Fruit fly (Drosophila melanogaster) whole organism, embryonic: Measurements from ENCODE around the gene mRpS26.

ENCODE experiments used
- Aef1 ChIP-seq: fragments of 200-800 bp; sonication (Bioruptor generic); IDR thresholded peaks from 3 replicates; pipeline ENCODE4 v1.3.6; 2022; ENCODE audit warnings: missing biosample characterization, missing genetic modification characterization
- Atf3 ChIP-seq: fragments of 200-800 bp; sonication (Bioruptor generic); optimal IDR thresholded peaks from 3 replicates; lab custom pipeline; 2016; ENCODE audit warnings: missing biosample characterization, missing genetic modification characterization
- BtbVII ChIP-seq: fragments of 200-800 bp; sonication (Bioruptor generic); optimal IDR thresholded peaks from 3 replicates; lab custom pipeline; 2017; ENCODE audit warnings: missing biosample characterization, mild to moderate bottlenecking, missing genetic modification characterization
- CG10147 ChIP-seq: fragments of 200-800 bp; sonication (Bioruptor generic); optimal IDR thresholded peaks from 2 replicates; lab custom pipeline; 2019; ENCODE audit warnings: missing biosample characterization, mild to moderate bottlenecking, missing genetic modification characterization, moderate library complexity
- CG10366 ChIP-seq: fragments of 200-800 bp; sonication (Bioruptor generic); IDR thresholded peaks from 2 replicates; pipeline ENCODE4 v1.3.6; 2022; ENCODE audit warnings: missing biosample characterization, missing genetic modification characterization
- CG12236 ChIP-seq: fragments of 200-800 bp; sonication (Bioruptor generic); optimal IDR thresholded peaks from 2 replicates; lab custom pipeline; 2016; ENCODE audit warnings: missing biosample characterization, missing genetic modification characterization
- CG12299 ChIP-seq: fragments of 200-800 bp; sonication (Bioruptor generic); optimal IDR thresholded peaks from 2 replicates; lab custom pipeline; 2018; ENCODE audit warnings: missing biosample characterization, mild to moderate bottlenecking, missing genetic modification characterization
- CG15073 ChIP-seq: fragments of 200-800 bp; sonication (Bioruptor generic); optimal IDR thresholded peaks from 2 replicates; lab custom pipeline; 2016; ENCODE audit warnings: missing biosample characterization, missing genetic modification characterization
- CG16779 ChIP-seq: fragments of 200-800 bp; sonication (Bioruptor generic); IDR thresholded peaks from 2 replicates; pipeline ENCODE4 v1.3.6; 2022; ENCODE audit warnings: missing biosample characterization, missing genetic modification characterization
- CG17612 ChIP-seq: fragments of 200-800 bp; sonication (Bioruptor generic); IDR thresholded peaks from 2 replicates; pipeline ENCODE4 v1.3.6; 2022; ENCODE audit warnings: missing biosample characterization, missing genetic modification characterization
- CG18476 ChIP-seq: fragments of 200-800 bp; sonication (Bioruptor generic); optimal IDR thresholded peaks from 2 replicates; lab custom pipeline; 2016; ENCODE audit warnings: missing biosample characterization, mild to moderate bottlenecking, missing genetic modification characterization
- CG18619 ChIP-seq: fragments of 200-800 bp; sonication (Bioruptor generic); optimal IDR thresholded peaks from 3 replicates; lab custom pipeline; 2017; ENCODE audit warnings: missing biosample characterization, mild to moderate bottlenecking, missing genetic modification characterization
- CG32772 ChIP-seq: fragments of 200-800 bp; sonication (Bioruptor generic); IDR thresholded peaks from 2 replicates; pipeline ENCODE4 v1.3.6; 2022; ENCODE audit warnings: missing biosample characterization, missing genetic modification characterization
- CG3838 ChIP-seq: fragments of 200-800 bp; sonication (Bioruptor generic); optimal IDR thresholded peaks from 3 replicates; lab custom pipeline; 2016; ENCODE audit warnings: missing biosample characterization, missing genetic modification characterization
- CG3847 ChIP-seq: fragments of 200-800 bp; sonication (Bioruptor generic); IDR thresholded peaks from 2 replicates; pipeline ENCODE4 v1.3.6; 2022; ENCODE audit warnings: missing biosample characterization, missing genetic modification characterization
- CG3995 ChIP-seq: fragments of 200-800 bp; sonication (Bioruptor generic); optimal IDR thresholded peaks from 3 replicates; lab custom pipeline; 2016; ENCODE audit warnings: missing biosample characterization, missing genetic modification characterization
- CG5180 ChIP-seq: fragments of 200-800 bp; sonication (Bioruptor generic); optimal IDR thresholded peaks from 3 replicates; lab custom pipeline; 2017; ENCODE audit warnings: missing biosample characterization, missing genetic modification characterization, mild to moderate bottlenecking, moderate library complexity, missing genetic modification reagents
- CG5953 ChIP-seq: fragments of 200-800 bp; sonication (Bioruptor generic); IDR thresholded peaks from 2 replicates; pipeline ENCODE4 v1.3.6; 2022; ENCODE audit warnings: missing biosample characterization, missing genetic modification characterization
- CG6683 ChIP-seq: fragments of 200-800 bp; sonication (Bioruptor generic); optimal IDR thresholded peaks from 2 replicates; lab custom pipeline; 2017; ENCODE audit warnings: missing biosample characterization, mild to moderate bottlenecking, missing genetic modification characterization, missing genetic modification reagents
- CG7271 ChIP-seq: fragments of 200-800 bp; sonication (Bioruptor generic); optimal IDR thresholded peaks from 2 replicates; lab custom pipeline; 2018; ENCODE audit warnings: missing biosample characterization, mild to moderate bottlenecking, missing genetic modification characterization, moderate library complexity
- CG8388 ChIP-seq: fragments of 200-800 bp; sonication (Bioruptor generic); optimal IDR thresholded peaks from 2 replicates; lab custom pipeline; 2019; ENCODE audit warnings: missing biosample characterization, mild to moderate bottlenecking, missing genetic modification characterization, moderate library complexity
- CG8944 ChIP-seq: fragments of 200-800 bp; sonication (Bioruptor generic); optimal IDR thresholded peaks from 3 replicates; lab custom pipeline; 2016; ENCODE audit warnings: missing biosample characterization, missing genetic modification characterization
- CG9609 ChIP-seq: fragments of 200-800 bp; sonication (Bioruptor generic); optimal IDR thresholded peaks from 3 replicates; lab custom pipeline; 2016; ENCODE audit warnings: missing biosample characterization, missing genetic modification characterization
- Dek ChIP-seq: fragments of 200-800 bp; sonication (Bioruptor generic); optimal IDR thresholded peaks from 3 replicates; lab custom pipeline; 2019; ENCODE audit warnings: missing biosample characterization, mild to moderate bottlenecking, missing genetic modification characterization, moderate library complexity
- Eip74EF ChIP-seq, 2 experiments: fragments of 200-800 bp in 1 of 2; fragments of >200 bp in 1 of 2; sonication (Bioruptor generic) in 1 of 2; optimal IDR thresholded peaks; 2 replicates each; lab custom pipeline; 2017 to 2019; ENCODE audit warnings: missing biosample characterization in 2 of 2, missing genetic modification characterization in 2 of 2, mild to moderate bottlenecking in 1 of 2, moderate library complexity in 1 of 2
- Fer1 ChIP-seq: fragments of 200-800 bp; sonication (Bioruptor generic); optimal IDR thresholded peaks from 2 replicates; lab custom pipeline; 2017; ENCODE audit warnings: missing biosample characterization, mild to moderate bottlenecking, missing genetic modification characterization
- Fer3 ChIP-seq: fragments of 200-800 bp; sonication (Bioruptor generic); optimal IDR thresholded peaks from 2 replicates; lab custom pipeline; 2018; ENCODE audit warnings: missing biosample characterization, mild to moderate bottlenecking, missing genetic modification characterization, moderate library complexity
- HmgD ChIP-seq: fragments of 200-800 bp; sonication (Bioruptor generic); optimal IDR thresholded peaks from 3 replicates; lab custom pipeline; 2016; ENCODE audit warnings: missing biosample characterization, missing genetic modification characterization
- Hmx ChIP-seq: fragments of 200-800 bp; sonication (Bioruptor generic); optimal IDR thresholded peaks from 2 replicates; lab custom pipeline; 2016; ENCODE audit warnings: missing biosample characterization, missing genetic modification characterization
- Hsf ChIP-seq: fragments of 200-800 bp; sonication (Bioruptor generic); optimal IDR thresholded peaks from 3 replicates; lab custom pipeline; 2016; ENCODE audit warnings: missing biosample characterization, missing genetic modification characterization
- Med ChIP-seq: fragments of 200-800 bp; sonication (Bioruptor generic); peaks from one replicate; lab custom pipeline; 2016; ENCODE audit warnings: missing biosample characterization, missing genetic modification characterization, mild to moderate bottlenecking, inconsistent platforms, moderate library complexity
- Oaz ChIP-seq: fragments of 200-800 bp; sonication (Bioruptor generic); IDR thresholded peaks from 2 replicates; pipeline ENCODE4 v1.3.6; 2022; ENCODE audit warnings: missing biosample characterization, missing genetic modification characterization
- Oli ChIP-seq: fragments of 200-800 bp; sonication (Bioruptor generic); optimal IDR thresholded peaks from 2 replicates; lab custom pipeline; 2018; ENCODE audit warnings: missing biosample characterization, mild to moderate bottlenecking, missing genetic modification characterization, moderate library complexity
- PHDP ChIP-seq: fragments of 200-800 bp; sonication (Bioruptor generic); optimal IDR thresholded peaks from 3 replicates; lab custom pipeline; 2018; ENCODE audit warnings: missing biosample characterization, mild to moderate bottlenecking, missing genetic modification characterization, moderate library complexity
- Trl ChIP-seq, 3 experiments: fragments of >200 bp in 2 of 3; fragments of 200-800 bp in 1 of 3; sonication (Bioruptor generic) in 1 of 3; optimal IDR thresholded peaks; 2 replicates in 1 of 3; 3 replicates in 2 of 3; lab custom pipeline; 2016 to 2017; ENCODE audit warnings: missing biosample characterization in 1 of 3, missing genetic modification characterization in 1 of 3
- Usf ChIP-seq: fragments of 200-800 bp; sonication (Bioruptor generic); optimal IDR thresholded peaks from 2 replicates; lab custom pipeline; 2017; ENCODE audit warnings: missing genotype, missing biosample characterization, missing genetic modification characterization
- aop ChIP-seq: fragments of 200-800 bp; sonication (Bioruptor generic); IDR thresholded peaks from 2 replicates; pipeline ENCODE4 v1.3.6; 2022; ENCODE audit warnings: missing biosample characterization, missing genetic modification characterization
- chm ChIP-seq: fragments of 200-800 bp; sonication (Bioruptor generic); IDR thresholded peaks from 2 replicates; pipeline ENCODE4 v1.3.6; 2022; ENCODE audit warnings: missing biosample characterization, missing genetic modification characterization
- da ChIP-seq: fragments of 200-800 bp; sonication (Bioruptor generic); optimal IDR thresholded peaks from 2 replicates; lab custom pipeline; 2016; ENCODE audit warnings: missing biosample characterization, missing genetic modification characterization
- dmrt11E ChIP-seq: fragments of 200-800 bp; sonication (Bioruptor generic); optimal IDR thresholded peaks from 3 replicates; lab custom pipeline; 2018; ENCODE audit warnings: missing biosample characterization, mild to moderate bottlenecking, missing genetic modification characterization, moderate library complexity
- dpn ChIP-seq, 2 experiments: fragments of 200-800 bp; sonication (Bioruptor generic); optimal IDR thresholded peaks; 3 replicates each; lab custom pipeline; 2016; ENCODE audit warnings: missing biosample characterization in 2 of 2, missing genetic modification characterization in 2 of 2
- mld ChIP-seq: fragments of 200-800 bp; sonication (Bioruptor generic); IDR thresholded peaks from 3 replicates; pipeline ENCODE4 v1.3.6; 2022; ENCODE audit warnings: missing biosample characterization, missing genetic modification characterization; ENCODE audit not compliant: partially characterized antibody
- nmo ChIP-seq: fragments of 200-800 bp; sonication (Bioruptor generic); optimal IDR thresholded peaks from 2 replicates; lab custom pipeline; 2018; ENCODE audit warnings: missing biosample characterization, mild to moderate bottlenecking, missing genetic modification characterization, moderate library complexity
- nom ChIP-seq: fragments of 200-800 bp; sonication (Bioruptor generic); optimal IDR thresholded peaks from 2 replicates; lab custom pipeline; 2017; ENCODE audit warnings: missing biosample characterization, missing genetic modification characterization, mild to moderate bottlenecking, moderate library complexity, missing genetic modification reagents
- peb ChIP-seq: fragments of 200-800 bp; sonication (Bioruptor generic); IDR thresholded peaks from 2 replicates; pipeline ENCODE4 v1.3.6; 2022; ENCODE audit warnings: missing biosample characterization, missing genetic modification characterization
- pum ChIP-seq: fragments of 200-800 bp; sonication (Bioruptor generic); optimal IDR thresholded peaks from 2 replicates; lab custom pipeline; 2016; ENCODE audit warnings: missing biosample characterization, missing genetic modification characterization
- salm ChIP-seq: fragments of 200-800 bp; sonication (Bioruptor generic); optimal IDR thresholded peaks from 2 replicates; lab custom pipeline; 2018; ENCODE audit warnings: missing biosample characterization, mild to moderate bottlenecking, missing genetic modification characterization
- so ChIP-seq: fragments of 200-800 bp; sonication (Bioruptor generic); IDR thresholded peaks from 3 replicates; pipeline ENCODE4 v1.3.6; 2022; ENCODE audit warnings: missing biosample characterization, missing genetic modification characterization
- tgo ChIP-seq: fragments of 200-800 bp; sonication (Bioruptor generic); IDR thresholded peaks from 3 replicates; pipeline ENCODE4 v1.3.6; 2022; ENCODE audit warnings: missing biosample characterization, missing genetic modification characterization

Gene mRpS26

dm6 chr3L:18148418-18148973 lies 42.1 kb downstream of the mRpS26 start, which contains the start of gene CG7330 (continued):
- no peak for TF ChIP-seq pum
- TF ChIP-seq salm (tag; lab: Kevin White, UChicago) = peak; percentile 93
- peak; percentile 65 to 92 for TF ChIP-seq dpn (GFP tag; optimal IDR thresholded peaks at IDR 0.05; lab: Kevin White, UChicago)
- TF ChIP-seq Oli (tag; lab: Kevin White, UChicago) = peak; percentile 97
- no peak for TF ChIP-seq dmrt11E (tag; lab: Kevin White, UChicago)
- no peak for TF ChIP-seq mld (GFP tag; lab: Robert Waterston, UW)
- TF ChIP-seq Fer1 (GFP tag; lab: Kevin White, UChicago) = peak; percentile 95
- peak; percentile 64 for TF ChIP-seq Hmx
- TF ChIP-seq BtbVII (GFP tag; lab: Kevin White, UChicago) = peak; percentile 91
- TF ChIP-seq Eip74EF (GFP tag; optimal IDR thresholded peaks at IDR 0.05; lab: Kevin White, UChicago) = peak in 1 of 2 experiments; percentile 95
- TF ChIP-seq CG16779 (GFP tag; lab: Robert Waterston, UW) = no peak
- peak; percentile 85 for TF ChIP-seq Usf (GFP tag; lab: Kevin White, UChicago)
- TF ChIP-seq CG8388 (GFP tag; lab: Kevin White, UChicago) = peak; percentile 90
- TF ChIP-seq CG10147 = peak; percentile 93
- no peak for TF ChIP-seq CG15073 (GFP tag; lab: Kevin White, UChicago)
- TF ChIP-seq chm = no peak
- no peak for TF ChIP-seq Atf3 (GFP tag; lab: Kevin White, UChicago)
- peak; percentile 23 for TF ChIP-seq CG9609 (GFP tag; lab: Kevin White, UChicago)
- peak; percentile 84 for TF ChIP-seq CG32772
- TF ChIP-seq Med (GFP tag; lab: Kevin White, UChicago) = peak; percentile 89
- no peak for TF ChIP-seq CG3838 (GFP tag; lab: Kevin White, UChicago)
- peak; percentile 89 for TF ChIP-seq Fer3
- TF ChIP-seq CG5953 (GFP tag; lab: Robert Waterston, UW) = peak; percentile 75
- 0 out of 2 replicates have a peak, but pooled peaks have one; percentile 11 for TF ChIP-seq aop (GFP tag; lab: Robert Waterston, UW)
- TF ChIP-seq so (GFP tag; lab: Robert Waterston, UW) = peak; percentile 94; the same call in 2 of the 3 replicates
- peak; percentile 89 for TF ChIP-seq CG5180
- TF ChIP-seq CG3847 = peak; percentile 85
- peak; percentile 32 for TF ChIP-seq CG18476
- TF ChIP-seq CG7271 (tag; lab: Kevin White, UChicago) = no peak
- TF ChIP-seq CG10366 = peak; percentile 84
- no peak for TF ChIP-seq HmgD (GFP tag; lab: Kevin White, UChicago)
- no peak for TF ChIP-seq CG8944
- no peak for TF ChIP-seq da (GFP tag; lab: Kevin White, UChicago)
- peak; percentile 80 for TF ChIP-seq Oaz
- peak; percentile 94 for TF ChIP-seq nmo
- no peak; the same call in 1 of the 2 replicates for TF ChIP-seq CG17612 (GFP tag; lab: Robert Waterston, UW)
- TF ChIP-seq CG12236 (GFP tag; lab: Kevin White, UChicago) = no peak
- peak; percentile 66 for TF ChIP-seq nom
- peak; percentile 77 for TF ChIP-seq Hsf (GFP tag; lab: Kevin White, UChicago)
- peak; percentile 71 for TF ChIP-seq CG3995 (GFP tag; lab: Kevin White, UChicago)
- TF ChIP-seq CG12299 = peak; percentile 87
- TF ChIP-seq CG18619 (GFP tag; lab: Kevin White, UChicago) = peak; percentile 91
- peak; percentile 92 for TF ChIP-seq tgo
- TF ChIP-seq Trl (optimal IDR thresholded peaks at IDR 0.05; lab: Kevin White, UChicago) = no peak
- TF ChIP-seq Trl (GFP tag; optimal IDR thresholded peaks at IDR 0.05; lab: Kevin White, UChicago) = peak; percentile 26
- TF ChIP-seq Dek (tag; lab: Kevin White, UChicago) = peak; percentile 91
- peak; percentile 68; the same call in 1 of the 2 replicates for TF ChIP-seq peb (GFP tag; lab: Robert Waterston, UW)
- peak; percentile 86 for TF ChIP-seq CG6683 (GFP tag; lab: Kevin White, UChicago)
- peak; percentile 95 for TF ChIP-seq PHDP (tag; lab: Kevin White, UChicago)
- peak; percentile 84 for TF ChIP-seq Aef1 (GFP tag; lab: Robert Waterston, UW)
